Worm (Caenorhabditis elegans): ENCODE results near the gene gln-6.

DNA sequence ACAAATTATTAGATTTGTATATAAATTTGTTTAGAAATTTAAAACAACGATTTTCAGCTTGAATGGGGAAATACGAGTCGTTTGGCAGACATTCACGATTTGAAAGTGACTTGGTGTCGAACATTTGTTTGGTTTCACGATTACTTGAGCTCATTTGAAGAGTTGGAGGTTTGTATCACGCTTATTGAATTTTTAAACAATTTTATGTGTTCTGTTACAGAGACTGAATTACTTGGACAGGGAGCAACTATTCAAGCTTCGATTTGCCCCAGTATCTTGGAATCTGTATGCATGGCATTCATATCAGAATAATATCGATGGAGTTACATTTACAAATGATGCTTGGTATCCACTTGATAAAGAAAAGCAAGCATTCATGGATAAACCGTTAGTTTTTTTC is 13.5 kb downstream of the gln-6 start:
- TF ChIP-seq flt-1 (GFP tag; IDR thresholded peaks at IDR 0.05) (no peak), ztf-29 (GFP tag; IDR thresholded peaks at IDR 0.05) (no peak), tab-1 (GFP tag; IDR thresholded peaks at IDR 0.05) (no peak), ref-1 (GFP tag; conservative IDR thresholded peaks at IDR 0.05) (no peak), klf-2 (GFP tag; conservative IDR thresholded peaks at IDR 0.05) (no peak), T22C8.4 (GFP tag; IDR thresholded peaks at IDR 0.05) (no peak)
